Worm (Caenorhabditis elegans) whole organism, early embryonic: Measurements from ENCODE around the gene lgc-50.

Source experiments
- B0310.2 ChIP-seq: sonication (generic microtip); optimal IDR thresholded peaks from 2 replicates; lab custom pipeline; 2016; ENCODE audit warnings: mild to moderate bottlenecking, missing genetic modification characterization, missing compliant biosample characterization
- F13C5.2 ChIP-seq: sonication (generic microtip); optimal IDR thresholded peaks from 2 replicates; lab custom pipeline; 2017; ENCODE audit warnings: mild to moderate bottlenecking, missing genetic modification characterization, inconsistent platforms, missing compliant biosample characterization
- aly-1 ChIP-seq: sonication (generic microtip); optimal IDR thresholded peaks from 2 replicates; lab custom pipeline; 2016; ENCODE audit warnings: missing genetic modification characterization, missing compliant biosample characterization
- ama-1 ChIP-seq: fragments of 150-350 bp; optimal IDR thresholded peaks from 2 replicates; lab custom pipeline; 2014
- ceh-13 ChIP-seq: fragments of 200-800 bp; sonication (Bioruptor generic); optimal IDR thresholded peaks from 2 replicates; lab custom pipeline; 2018; ENCODE audit warnings: mild to moderate bottlenecking, missing genetic modification characterization, missing compliant biosample characterization
- ceh-36 ChIP-seq: sonication (generic microtip); optimal IDR thresholded peaks from 2 replicates; lab custom pipeline; 2016; ENCODE audit warnings: missing genetic modification characterization, inconsistent platforms, missing compliant biosample characterization
- ets-7 ChIP-seq: sonication (generic microtip); optimal IDR thresholded peaks from 2 replicates; lab custom pipeline; 2016; ENCODE audit warnings: missing genotype, missing genetic modification characterization, missing compliant biosample characterization
- flt-1 ChIP-seq: fragments of 200-800 bp; sonication (Bioruptor generic); IDR thresholded peaks from 2 replicates; pipeline ENCODE4 v1.3.6; 2022; ENCODE audit warnings: missing genetic modification characterization, missing compliant biosample characterization
- hmbx-1 ChIP-seq: sonication (generic microtip); optimal IDR thresholded peaks from 2 replicates; lab custom pipeline; 2016; ENCODE audit warnings: mild to moderate bottlenecking, missing genetic modification characterization, missing compliant biosample characterization
- hmg-4 ChIP-seq: fragments of 200-800 bp; sonication (Bioruptor generic); optimal IDR thresholded peaks from 2 replicates; lab custom pipeline; 2018; ENCODE audit warnings: mild to moderate bottlenecking, missing genetic modification characterization, missing compliant biosample characterization
- hnd-1 ChIP-seq: sonication (generic microtip); optimal IDR thresholded peaks from 2 replicates; lab custom pipeline; 2016; ENCODE audit warnings: missing genetic modification characterization, missing compliant biosample characterization
- pes-1 ChIP-seq: fragments of 200-800 bp; sonication (Bioruptor generic); IDR thresholded peaks from 2 replicates; pipeline ENCODE4 v1.3.6; 2022; ENCODE audit warnings: missing genetic modification reagents, missing genetic modification characterization, missing compliant biosample characterization
- scrt-1 ChIP-seq: fragments of 200-800 bp; sonication (Bioruptor generic); IDR thresholded peaks from 2 replicates; pipeline ENCODE4 v1.3.6; 2022; ENCODE audit warnings: missing genetic modification characterization, missing compliant biosample characterization
- sea-1 ChIP-seq: fragments of 200-800 bp; sonication (Bioruptor generic); conservative IDR thresholded peaks from 2 replicates; pipeline ENCODE4 v1.3.6; 2022; ENCODE audit warnings: missing genetic modification characterization, missing compliant biosample characterization
- tbx-11 ChIP-seq: fragments of 200-800 bp; sonication (Bioruptor generic); IDR thresholded peaks from 2 replicates; pipeline ENCODE4 v1.3.6; 2022; ENCODE audit warnings: missing genetic modification characterization, missing compliant biosample characterization
- tbx-37 ChIP-seq: fragments of 200-800 bp; sonication (Bioruptor generic); conservative IDR thresholded peaks from 2 replicates; pipeline ENCODE4 v1.3.6; 2022; ENCODE audit warnings: missing genetic modification reagents, missing genetic modification characterization, missing compliant biosample characterization
- tra-4 ChIP-seq: sonication (generic microtip); optimal IDR thresholded peaks from 2 replicates; lab custom pipeline; 2017; ENCODE audit warnings: missing genetic modification characterization, missing compliant biosample characterization

Gene lgc-50

ce11 chrIII:7370569-7370968 is 24.7 kb downstream of the lgc-50 start:
- TF ChIP-seq ama-1 (lab: Kevin White, UChicago) = no peak
- TF ChIP-seq F13C5.2 (tag; lab: Kevin White, UChicago) = no peak
- TF ChIP-seq tbx-37 = no peak
- TF ChIP-seq ets-7 (tag; lab: Kevin White, UChicago) = no peak
- no peak for TF ChIP-seq ceh-36 (tag; lab: Kevin White, UChicago)
- no peak for TF ChIP-seq ceh-13 (GFP tag; lab: Kevin White, UChicago)
- no peak for TF ChIP-seq scrt-1
- no peak for TF ChIP-seq hmbx-1 (tag; lab: Kevin White, UChicago)
- TF ChIP-seq hnd-1 = no peak
- no peak for TF ChIP-seq B0310.2 (tag; lab: Kevin White, UChicago)
- TF ChIP-seq aly-1 = no peak
- TF ChIP-seq tra-4 (tag; lab: Kevin White, UChicago) = no peak
- TF ChIP-seq pes-1 (GFP tag; lab: Robert Waterston, UW) = no peak
- no peak for TF ChIP-seq hmg-4 (GFP tag; lab: Kevin White, UChicago)
- no peak for TF ChIP-seq sea-1 (GFP tag; lab: Robert Waterston, UW)
- no peak for TF ChIP-seq flt-1 (GFP tag; lab: Robert Waterston, UW)
- TF ChIP-seq tbx-11 (GFP tag; lab: Robert Waterston, UW) = no peak

- TF ChIP-seq ceh-13 (GFP tag; lab: Kevin White, UChicago) = no peak
- 0 out of 2 replicates have a peak, but pooled peaks have one; percentile 40 for TF ChIP-seq tbx-11 (GFP tag; lab: Robert Waterston, UW)
Measured at ce11 chrIII:7369394-7370024, 25.7 kb downstream of the lgc-50 start.

DNA sequence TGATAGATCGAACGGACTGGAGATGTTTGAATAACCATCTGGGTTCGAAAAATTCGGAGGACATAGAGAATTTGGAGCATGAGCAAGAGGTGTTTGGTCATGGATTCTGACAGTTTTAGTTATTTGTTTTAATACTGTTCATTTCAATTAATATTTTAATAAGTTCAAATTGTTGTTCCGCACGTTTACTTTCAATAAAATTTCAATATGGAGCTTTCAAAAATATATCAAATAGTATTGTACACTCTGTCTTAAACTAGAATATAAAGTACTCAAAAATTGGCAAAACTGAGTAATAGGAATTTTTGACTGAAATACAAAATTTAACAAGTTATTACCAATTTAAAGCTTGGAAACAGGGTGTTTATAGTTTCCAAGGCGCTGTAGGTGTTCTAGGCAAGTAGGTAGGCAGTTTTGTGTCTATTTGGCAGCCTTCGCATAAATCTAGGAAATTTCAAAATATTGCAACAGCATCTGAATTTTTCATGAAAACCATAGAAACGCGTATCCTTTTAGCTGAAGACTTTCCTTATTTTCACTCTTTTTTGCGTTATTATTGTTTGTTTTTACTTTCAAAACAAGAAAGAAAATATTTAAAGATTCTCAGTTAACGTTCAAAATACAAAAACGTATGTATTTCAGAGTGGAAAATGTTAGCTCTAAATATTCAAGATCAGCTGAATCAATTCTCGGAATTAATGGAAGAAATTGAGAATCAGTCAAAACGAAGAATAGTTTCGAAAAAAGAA is 28.1 kb downstream of the lgc-50 start, which contains the start of the genes T20B12.5 and T20B12.4:
T20B12.5 (minus strand) TSS at position 101 of the 749 bp plus-strand sequence.
T20B12.4 (plus strand) TSS at position 699 of the 749 bp plus-strand sequence.
- no peak for TF ChIP-seq ceh-13 (GFP tag; lab: Kevin White, UChicago)
- TF ChIP-seq ama-1 (lab: Kevin White, UChicago) = no peak
- no peak for TF ChIP-seq sea-1 (GFP tag; lab: Robert Waterston, UW)
- no peak for TF ChIP-seq ceh-36 (tag; lab: Kevin White, UChicago)
- no peak for TF ChIP-seq F13C5.2 (tag; lab: Kevin White, UChicago)
- TF ChIP-seq aly-1 = no peak
- no peak for TF ChIP-seq tbx-11 (GFP tag; lab: Robert Waterston, UW)
- no peak for TF ChIP-seq hmg-4 (GFP tag; lab: Kevin White, UChicago)
- no peak for TF ChIP-seq tbx-37
- no peak for TF ChIP-seq hmbx-1 (tag; lab: Kevin White, UChicago)
- no peak for TF ChIP-seq flt-1 (GFP tag; lab: Robert Waterston, UW)
- TF ChIP-seq tra-4 (tag; lab: Kevin White, UChicago) = no peak
- TF ChIP-seq ets-7 (tag; lab: Kevin White, UChicago) = no peak

- no peak for TF ChIP-seq flt-1 (GFP tag; lab: Robert Waterston, UW)
- TF ChIP-seq ets-7 (tag; lab: Kevin White, UChicago) = no peak
- no peak for TF ChIP-seq tbx-37
- no peak for TF ChIP-seq pes-1 (GFP tag; lab: Robert Waterston, UW)
- no peak for TF ChIP-seq B0310.2 (tag; lab: Kevin White, UChicago)
- TF ChIP-seq ceh-36 (tag; lab: Kevin White, UChicago) = no peak
- no peak for TF ChIP-seq F13C5.2 (tag; lab: Kevin White, UChicago)
- no peak for TF ChIP-seq hmbx-1 (tag; lab: Kevin White, UChicago)
- no peak for TF ChIP-seq ceh-13 (GFP tag; lab: Kevin White, UChicago)
- TF ChIP-seq scrt-1 = no peak
- no peak for TF ChIP-seq aly-1
- no peak for TF ChIP-seq sea-1 (GFP tag; lab: Robert Waterston, UW)
- TF ChIP-seq hnd-1 = no peak
- no peak for TF ChIP-seq tra-4 (tag; lab: Kevin White, UChicago)
Measured at ce11 chrIII:7365602-7366001, 29.7 kb downstream of the lgc-50 start, which contains the start of gene F08F8.11. Gene F08F8.11, plus strand, starts transcription at chrIII:7365902.

- TF ChIP-seq F13C5.2 (tag; lab: Kevin White, UChicago) (no peak), ceh-36 (tag; lab: Kevin White, UChicago) (no peak), ets-7 (tag; lab: Kevin White, UChicago) (no peak), pes-1 (GFP tag; lab: Robert Waterston, UW) (no peak), scrt-1 (no peak), hmg-4 (GFP tag; lab: Kevin White, UChicago) (no peak), tbx-37 (no peak), sea-1 (GFP tag; lab: Robert Waterston, UW) (no peak), tra-4 (tag; lab: Kevin White, UChicago) (no peak)
Measured at ce11 chrIII:7359037-7359548, 36.2 kb downstream of the lgc-50 start, which contains the start of the genes eco-1 and hmgr-1. Gene eco-1, minus strand, starts transcription at chrIII:7359095. Gene hmgr-1, plus strand, starts transcription at chrIII:7359498.

DNA sequence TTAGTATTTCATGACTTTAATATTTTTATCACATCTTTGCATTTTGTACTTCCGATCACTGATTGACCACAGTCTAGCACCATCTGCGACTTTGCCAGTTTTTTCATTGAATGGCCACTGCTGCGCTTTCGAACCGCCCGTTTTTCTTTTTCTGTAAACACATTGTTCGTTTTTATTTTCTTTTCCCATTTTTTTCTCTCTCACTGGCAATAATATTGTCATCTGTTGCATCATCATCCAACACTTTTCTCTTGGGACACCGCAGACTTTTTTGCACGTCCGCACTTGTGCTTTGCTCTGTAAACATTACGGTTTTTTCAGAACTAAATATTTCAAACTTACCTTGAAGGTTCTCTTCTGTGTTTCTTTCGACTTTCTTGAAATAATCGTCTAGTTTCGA is 36.6 kb downstream of the lgc-50 start:
- TF ChIP-seq F13C5.2 (tag; lab: Kevin White, UChicago) (no peak), tbx-11 (GFP tag; lab: Robert Waterston, UW) (no peak)

- no peak for TF ChIP-seq tra-4 (tag; lab: Kevin White, UChicago)
- no peak for TF ChIP-seq B0310.2 (tag; lab: Kevin White, UChicago)
- no peak for TF ChIP-seq scrt-1
- TF ChIP-seq ets-7 (tag; lab: Kevin White, UChicago) = no peak
- TF ChIP-seq ama-1 (lab: Kevin White, UChicago) = no peak
- no peak for TF ChIP-seq sea-1 (GFP tag; lab: Robert Waterston, UW)
- no peak for TF ChIP-seq hnd-1
- TF ChIP-seq pes-1 (GFP tag; lab: Robert Waterston, UW) = no peak
- no peak for TF ChIP-seq tbx-11 (GFP tag; lab: Robert Waterston, UW)
- TF ChIP-seq aly-1 = no peak
- no peak for TF ChIP-seq hmbx-1 (tag; lab: Kevin White, UChicago)
- no peak for TF ChIP-seq F13C5.2 (tag; lab: Kevin White, UChicago)
- TF ChIP-seq flt-1 (GFP tag; lab: Robert Waterston, UW) = no peak
- TF ChIP-seq hmg-4 (GFP tag; lab: Kevin White, UChicago) = no peak
- TF ChIP-seq tbx-37 = no peak
- TF ChIP-seq ceh-13 (GFP tag; lab: Kevin White, UChicago) = no peak
- no peak for TF ChIP-seq ceh-36 (tag; lab: Kevin White, UChicago)
Measured at ce11 chrIII:7357356-7357755, 37.9 kb downstream of the lgc-50 start, which contains the start of gene F08F8.10. Gene F08F8.10, minus strand, starts transcription at chrIII:7357393.
